Fruit fly (Drosophila melanogaster): Measurements from ENCODE around the gene Sfp87B.
A peak's percentile ranks its signal among the peaks of the same experiment; 100 is the strongest.

dm6 chr3R:12315455-12315854 is 42.5 kb downstream of the Sfp87B start:
- TF ChIP-seq fd96Ca (GFP tag; IDR thresholded peaks at IDR 0.05) (0 out of 3 replicates have a peak, but pooled peaks have one; percentile 46), CG32121 (GFP tag; IDR thresholded peaks at IDR 0.05) (no peak), EcR (GFP tag; optimal IDR thresholded peaks at IDR 0.05) (no peak), rn (GFP tag; IDR thresholded peaks at IDR 0.05) (no peak)
